Worm (Caenorhabditis elegans) whole organism, young adult: ENCODE data around the gene xpf-1.

Source experiments
- B0035.1 ChIP-seq: sonication (generic microtip); optimal IDR thresholded peaks from 2 replicates; lab custom pipeline; 2016; ENCODE audit warnings: missing genetic modification characterization, mild to moderate bottlenecking, missing compliant biosample characterization, missing genotype, missing genetic modification reagents
- B0336.3 ChIP-seq: fragments of 200-800 bp; sonication (Bioruptor generic); IDR thresholded peaks from 2 replicates; pipeline ENCODE4 v1.3.6; 2022; ENCODE audit warnings: missing genetic modification characterization, missing compliant biosample characterization
- C17E4.6 ChIP-seq: fragments of 200-800 bp; sonication (Bioruptor generic); IDR thresholded peaks from 2 replicates; pipeline ENCODE4 v1.3.6; 2022; ENCODE audit warnings: missing genetic modification reagents, missing genetic modification characterization, missing compliant biosample characterization
- D2030.7 ChIP-seq: fragments of 200-800 bp; sonication (Bioruptor generic); IDR thresholded peaks from 2 replicates; pipeline ENCODE4 v1.3.6; 2022; ENCODE audit warnings: missing genetic modification reagents, missing genetic modification characterization, missing compliant biosample characterization
- F33H1.4 ChIP-seq: fragments of 200-800 bp; sonication (Bioruptor generic); IDR thresholded peaks from 2 replicates; pipeline ENCODE4 v1.3.6; 2022; ENCODE audit warnings: missing genetic modification reagents, missing genetic modification characterization, missing compliant biosample characterization
- F55B11.4 ChIP-seq: sonication (generic microtip); optimal IDR thresholded peaks from 2 replicates; lab custom pipeline; 2016; ENCODE audit warnings: missing compliant biosample characterization, missing genetic modification characterization, borderline replicate concordance; ENCODE audit not compliant: insufficient read depth
- F57A8.1 ChIP-seq: fragments of 200-800 bp; sonication (Bioruptor generic); optimal IDR thresholded peaks from 2 replicates; lab custom pipeline; 2018; ENCODE audit warnings: mild to moderate bottlenecking, missing genetic modification characterization, moderate library complexity, missing compliant biosample characterization
- akir-1 ChIP-seq: fragments of 200-800 bp; sonication (Bioruptor generic); optimal IDR thresholded peaks from 2 replicates; lab custom pipeline; 2018; ENCODE audit warnings: mild to moderate bottlenecking, missing genetic modification characterization, moderate library complexity, missing compliant biosample characterization
- aptf-3 ChIP-seq: fragments of 200-800 bp; sonication (Bioruptor generic); IDR thresholded peaks from 2 replicates; pipeline ENCODE4 v1.3.6; 2022; ENCODE audit warnings: missing genetic modification characterization, missing compliant biosample characterization
- atf-7 ChIP-seq: sonication (generic microtip); optimal IDR thresholded peaks from 2 replicates; lab custom pipeline; 2017; ENCODE audit warnings: mild to moderate bottlenecking, missing genetic modification characterization, missing compliant biosample characterization
- ccch-3 ChIP-seq: fragments of 200-800 bp; sonication (Bioruptor generic); optimal IDR thresholded peaks from 2 replicates; lab custom pipeline; 2018; ENCODE audit warnings: mild to moderate bottlenecking, missing genetic modification characterization, missing compliant biosample characterization
- cebp-1 ChIP-seq, 2 experiments: fragments of 200-800 bp in 1 of 2; sonication (Bioruptor generic) in 1 of 2; sonication (generic microtip) in 1 of 2; IDR thresholded peaks in 1 of 2; optimal IDR thresholded peaks in 1 of 2; 2 replicates each; pipeline versions ENCODE4 v1.3.6 to Lab custom; 2017 to 2022; ENCODE audit warnings: missing compliant biosample characterization in 2 of 2, missing genetic modification characterization in 2 of 2, mild to moderate bottlenecking in 1 of 2, missing genetic modification reagents in 1 of 2, moderate library complexity in 1 of 2
- ceh-27 ChIP-seq: fragments of 200-800 bp; sonication (Bioruptor generic); optimal IDR thresholded peaks from 2 replicates; lab custom pipeline; 2018; ENCODE audit warnings: mild to moderate bottlenecking, missing genetic modification characterization, moderate library complexity, missing compliant biosample characterization
- ceh-91 ChIP-seq: fragments of 200-800 bp; sonication (Bioruptor generic); IDR thresholded peaks from 2 replicates; pipeline ENCODE4 v1.3.6; 2022; ENCODE audit warnings: missing genetic modification reagents, missing genetic modification characterization, missing compliant biosample characterization
- chd-7 ChIP-seq: sonication (generic microtip); optimal IDR thresholded peaks from 2 replicates; lab custom pipeline; 2016; ENCODE audit warnings: mild to moderate bottlenecking, missing genetic modification characterization, moderate library complexity, missing compliant biosample characterization
- dox-1 ChIP-seq: fragments of 200-800 bp; sonication (Bioruptor generic); IDR thresholded peaks from 2 replicates; pipeline ENCODE4 v1.3.6; 2022; ENCODE audit warnings: missing genetic modification reagents, missing genetic modification characterization, missing compliant biosample characterization
- efl-1 ChIP-seq: fragments of 150-350 bp; optimal IDR thresholded peaks from 2 replicates; lab custom pipeline; 2014; ENCODE audit warnings: missing biosample characterization, missing genetic modification reagents, missing genetic modification characterization
- ekl-4 ChIP-seq: fragments of 200-800 bp; sonication (Bioruptor generic); IDR thresholded peaks from 2 replicates; pipeline ENCODE4 v1.3.6; 2022; ENCODE audit warnings: missing genetic modification reagents, missing genetic modification characterization, missing compliant biosample characterization
- ets-4 ChIP-seq: fragments of 200-800 bp; sonication (Bioruptor generic); optimal IDR thresholded peaks from 2 replicates; lab custom pipeline; 2018; ENCODE audit warnings: mild to moderate bottlenecking, missing genetic modification characterization, missing compliant biosample characterization
- fkh-3 ChIP-seq: sonication (generic microtip); optimal IDR thresholded peaks from 2 replicates; lab custom pipeline; 2016; ENCODE audit warnings: mild to moderate bottlenecking, missing genetic modification characterization, missing compliant biosample characterization
- him-1 ChIP-seq: sonication (generic microtip); optimal IDR thresholded peaks from 2 replicates; lab custom pipeline; 2016; ENCODE audit warnings: missing genotype, missing genetic modification reagents, missing genetic modification characterization, missing compliant biosample characterization
- hmg-1.2 ChIP-seq: fragments of 200-800 bp; sonication (Bioruptor generic); IDR thresholded peaks from 2 replicates; pipeline ENCODE4 v1.3.6; 2022; ENCODE audit warnings: missing genetic modification reagents, missing genetic modification characterization, missing compliant biosample characterization
- hrde-1 ChIP-seq: sonication (generic microtip); optimal IDR thresholded peaks from 2 replicates; lab custom pipeline; 2016; ENCODE audit warnings: missing genetic modification characterization, mild to moderate bottlenecking, missing compliant biosample characterization, moderate library complexity, missing genotype, missing genetic modification reagents, borderline replicate concordance
- hsf-1 ChIP-seq: fragments of 200-800 bp; sonication (Bioruptor generic); IDR thresholded peaks from 2 replicates; pipeline ENCODE4 v1.3.6; 2022; ENCODE audit warnings: missing genetic modification reagents, missing genetic modification characterization, missing compliant biosample characterization
- lin-26 ChIP-seq: fragments of 200-800 bp; sonication (Bioruptor generic); IDR thresholded peaks from 2 replicates; pipeline ENCODE4 v1.3.6; 2022; ENCODE audit warnings: missing genetic modification reagents, missing genetic modification characterization, missing compliant biosample characterization
- lin-35 ChIP-seq, 3 experiments: fragments of 150-350 bp in 2 of 3; sonication (generic microtip) in 1 of 3; optimal IDR thresholded peaks; 2 replicates each; lab custom pipeline; 2014 to 2018; ENCODE audit warnings: missing biosample characterization in 3 of 3, missing genetic modification characterization in 3 of 3, missing genetic modification reagents in 3 of 3
- madf-6 ChIP-seq: fragments of 200-800 bp; sonication (Bioruptor generic); IDR thresholded peaks from 2 replicates; pipeline ENCODE4 v1.3.6; 2022; ENCODE audit warnings: missing genetic modification reagents, missing genetic modification characterization, missing compliant biosample characterization
- mcd-1 ChIP-seq: fragments of 200-800 bp; sonication (Bioruptor generic); IDR thresholded peaks from 2 replicates; pipeline ENCODE4 v1.3.6; 2022; ENCODE audit warnings: missing genetic modification reagents, missing genetic modification characterization, missing compliant biosample characterization
- nhr-179 ChIP-seq: sonication (generic microtip); optimal IDR thresholded peaks from 2 replicates; lab custom pipeline; 2016; ENCODE audit warnings: mild to moderate bottlenecking, missing genetic modification characterization, missing compliant biosample characterization
- nhr-27 ChIP-seq: fragments of 200-800 bp; sonication (Bioruptor generic); optimal IDR thresholded peaks from 2 replicates; lab custom pipeline; 2018; ENCODE audit warnings: mild to moderate bottlenecking, missing genetic modification characterization, moderate library complexity, missing compliant biosample characterization
- nhr-80 ChIP-seq: sonication (generic microtip); optimal IDR thresholded peaks from 2 replicates; lab custom pipeline; 2016; ENCODE audit warnings: missing genetic modification characterization, missing compliant biosample characterization
- pbrm-1 ChIP-seq: fragments of 200-800 bp; sonication (Bioruptor generic); IDR thresholded peaks from 2 replicates; pipeline ENCODE4 v1.3.6; 2022; ENCODE audit warnings: missing genetic modification reagents, missing genetic modification characterization, missing compliant biosample characterization
- pha-4 ChIP-seq: fragments of 150-350 bp; sonication (generic microtip); optimal IDR thresholded peaks from 2 replicates; lab custom pipeline; 2014; ENCODE audit warnings: missing biosample characterization, missing genetic modification reagents, missing genetic modification characterization
- rpc-1 ChIP-seq, 2 experiments: fragments of 150-350 bp in 1 of 2; sonication (generic microtip) in 1 of 2; optimal IDR thresholded peaks; 2 replicates each; lab custom pipeline; 2014 to 2018; ENCODE audit warnings: missing biosample characterization in 1 of 2, missing genetic modification characterization in 1 of 2, missing genetic modification reagents in 1 of 2, missing genotype in 1 of 2
- snpc-1.3 ChIP-seq: sonication (generic microtip); optimal IDR thresholded peaks from 2 replicates; lab custom pipeline; 2017; ENCODE audit warnings: missing genetic modification characterization, mild to moderate bottlenecking, missing compliant biosample characterization, antibody characterized with exemption, moderate library complexity, missing genotype, missing genetic modification reagents; ENCODE audit not compliant: insufficient read depth
- snpc-4 ChIP-seq, 5 experiments: fragments of 150-350 bp in 1 of 5; sonication (generic microtip) in 4 of 5; optimal IDR thresholded peaks; 2 replicates each; lab custom pipeline; 2014 to 2018; ENCODE audit warnings: missing genetic modification characterization in 5 of 5, missing biosample characterization in 3 of 5, antibody characterized with exemption in 2 of 5, mild to moderate bottlenecking in 2 of 5, missing compliant biosample characterization in 2 of 5, missing genotype in 2 of 5, moderate library complexity in 2 of 5, missing genetic modification reagents in 1 of 5
- zfh-2 ChIP-seq: fragments of 200-800 bp; sonication (Bioruptor generic); conservative IDR thresholded peaks from 2 replicates; pipeline ENCODE4 v1.3.6; 2022; ENCODE audit warnings: missing genetic modification reagents, missing genetic modification characterization, missing compliant biosample characterization
- ztf-22 ChIP-seq: fragments of 200-800 bp; sonication (Bioruptor generic); optimal IDR thresholded peaks from 2 replicates; lab custom pipeline; 2018; ENCODE audit warnings: mild to moderate bottlenecking, missing genetic modification characterization, moderate library complexity, missing compliant biosample characterization
- ztf-26 ChIP-seq: sonication (generic microtip); optimal IDR thresholded peaks from 2 replicates; lab custom pipeline; 2017; ENCODE audit warnings: missing genetic modification characterization, missing compliant biosample characterization
- ztf-6 ChIP-seq: fragments of 200-800 bp; sonication (Bioruptor generic); IDR thresholded peaks from 2 replicates; pipeline ENCODE4 v1.3.6; 2022; ENCODE audit warnings: missing genetic modification reagents, missing genetic modification characterization, missing compliant biosample characterization

xpf-1 gene

ce11 chrII:11724362-11724761 is 28.4 kb downstream of the xpf-1 start (continued):
- TF ChIP-seq B0035.1 (tag; lab: Kevin White, UChicago): no peak
- no peak for TF ChIP-seq fkh-3 (tag; lab: Kevin White, UChicago)
- 0 out of 2 replicates have a peak, but pooled peaks have one; percentile 40 for TF ChIP-seq zfh-2 (GFP tag; lab: Robert Waterston, UW)
- TF ChIP-seq ekl-4 (GFP tag; lab: Robert Waterston, UW): no peak
- TF ChIP-seq snpc-1.3: no peak
- TF ChIP-seq hrde-1 (tag; lab: Kevin White, UChicago): no peak
- peak; percentile 53; the same call in 1 of the 2 replicates for TF ChIP-seq hmg-1.2 (GFP tag; lab: Robert Waterston, UW)
- no peak for TF ChIP-seq ztf-22 (GFP tag; lab: Kevin White, UChicago)
- TF ChIP-seq nhr-27 (tag; lab: Kevin White, UChicago): no peak
- no peak for TF ChIP-seq ets-4 (GFP tag; lab: Kevin White, UChicago)
- TF ChIP-seq akir-1: no peak
- TF ChIP-seq lin-35 (GFP tag; optimal IDR thresholded peaks at IDR 0.05; lab: Kevin White, UChicago): peak in 1 of 3 experiments; percentile 9
- no peak for TF ChIP-seq pha-4 (tag; lab: Kevin White, UChicago)
- no peak for TF ChIP-seq nhr-179
- TF ChIP-seq ccch-3 (GFP tag; lab: Kevin White, UChicago): no peak

ce11 chrII:11725615-11726014 is 29.6 kb downstream of the xpf-1 start:
- no peak for TF ChIP-seq ztf-26 (tag; lab: Kevin White, UChicago)
- TF ChIP-seq zfh-2 (GFP tag; lab: Robert Waterston, UW): peak; percentile 52; the same call in 1 of the 2 replicates
- no peak for TF ChIP-seq fkh-3 (tag; lab: Kevin White, UChicago)
- TF ChIP-seq mcd-1: no peak
- no peak for TF ChIP-seq hmg-1.2 (GFP tag; lab: Robert Waterston, UW)
- no peak for TF ChIP-seq B0336.3 (GFP tag; lab: Robert Waterston, UW)
- peak; percentile 3 for TF ChIP-seq chd-7 (tag; lab: Kevin White, UChicago)
- TF ChIP-seq rpc-1 (optimal IDR thresholded peaks at IDR 0.05; lab: Kevin White, UChicago): no peak
- TF ChIP-seq rpc-1 (tag; optimal IDR thresholded peaks at IDR 0.05; lab: Kevin White, UChicago): no peak

ce11 chrII:11726470-11727106 is 30.6 kb downstream of the xpf-1 start, which contains the start of gene F13D12.5:
F13D12.5 (plus strand) TSS chrII:11726814.
- no peak for TF ChIP-seq snpc-4 (GFP tag; optimal IDR thresholded peaks at IDR 0.05; lab: Kevin White, UChicago)
- TF ChIP-seq snpc-4 (tag; optimal IDR thresholded peaks at IDR 0.05; lab: Kevin White, UChicago): peak in 1 of 4 experiments; percentile 1
- no peak for TF ChIP-seq nhr-80 (tag; lab: Kevin White, UChicago)
- no peak for TF ChIP-seq hrde-1 (tag; lab: Kevin White, UChicago)
- TF ChIP-seq ceh-91 (GFP tag; lab: Robert Waterston, UW): peak; percentile 88
- TF ChIP-seq mcd-1: peak; percentile 43; the same call in 1 of the 2 replicates
- peak; percentile 88 for TF ChIP-seq efl-1 (GFP tag; lab: Kevin White, UChicago)
- TF ChIP-seq F33H1.4 (GFP tag; lab: Robert Waterston, UW): peak; percentile 95
- TF ChIP-seq aptf-3: no peak
- TF ChIP-seq pbrm-1 (GFP tag; lab: Robert Waterston, UW): no peak; the same call in 1 of the 2 replicates
- no peak for TF ChIP-seq ekl-4 (GFP tag; lab: Robert Waterston, UW)
- peak; percentile 23 for TF ChIP-seq snpc-1.3
- TF ChIP-seq nhr-27 (tag; lab: Kevin White, UChicago): no peak
- peak; percentile 86 for TF ChIP-seq D2030.7 (GFP tag; lab: Robert Waterston, UW)
- TF ChIP-seq atf-7: no peak
- TF ChIP-seq lin-26 (GFP tag; lab: Robert Waterston, UW): 0 out of 2 replicates have a peak, but pooled peaks have one; percentile 60
- no peak for TF ChIP-seq F57A8.1
- peak; percentile 94 for TF ChIP-seq madf-6 (GFP tag; lab: Robert Waterston, UW)
- peak; percentile 43 for TF ChIP-seq dox-1 (GFP tag; lab: Robert Waterston, UW)
- TF ChIP-seq ceh-27 (GFP tag; lab: Kevin White, UChicago): no peak
- no peak for TF ChIP-seq chd-7 (tag; lab: Kevin White, UChicago)
- no peak for TF ChIP-seq F55B11.4
- TF ChIP-seq cebp-1 (GFP tag; IDR thresholded peaks at IDR 0.05; lab: Robert Waterston, UW): no peak
- peak; percentile 14 for TF ChIP-seq cebp-1 (tag; optimal IDR thresholded peaks at IDR 0.05; lab: Kevin White, UChicago)
- no peak for TF ChIP-seq ztf-6 (GFP tag; lab: Robert Waterston, UW)
- TF ChIP-seq hsf-1: peak; percentile 61; the same call in 1 of the 2 replicates
- TF ChIP-seq him-1 (tag; lab: Kevin White, UChicago): no peak
- 0 out of 2 replicates have a peak, but pooled peaks have one; percentile 9 for TF ChIP-seq C17E4.6
